Worm (Caenorhabditis elegans): ENCODE data around the gene fbxb-62.
"Not testable (repeated sequence)": the region's sequence is repeated elsewhere in the genome, so short reads cannot be mapped to it uniquely, and the experiment has no call there.

- not testable (repeated sequence) for TF ChIP-seq blmp-1 (tag; optimal IDR thresholded peaks at IDR 0.05); lin-39 (tag; optimal IDR thresholded peaks at IDR 0.05); pqm-1 (tag; optimal IDR thresholded peaks at IDR 0.05); nhr-237 (tag; optimal IDR thresholded peaks at IDR 0.05); isw-1 (GFP tag; IDR thresholded peaks at IDR 0.05); snu-23 (GFP tag; optimal IDR thresholded peaks at IDR 0.05); snpc-4 (tag; optimal IDR thresholded peaks at IDR 0.05); nhr-11 (tag; optimal IDR thresholded peaks at IDR 0.05); elt-2 (tag; optimal IDR thresholded peaks at IDR 0.05); ceh-90 (tag; optimal IDR thresholded peaks at IDR 0.05); egl-27 (tag; optimal IDR thresholded peaks at IDR 0.05); fos-1 (tag; optimal IDR thresholded peaks at IDR 0.05); nhr-12 (tag; optimal IDR thresholded peaks at IDR 0.05); nhr-77 (tag; optimal IDR thresholded peaks at IDR 0.05)
These were observed 37.7 kb downstream of the fbxb-62 start, which contains the start of gene F21D9.1 for ce11 chrV:19264148-19264547.
